Fruit fly (Drosophila melanogaster) whole organism, adult: ENCODE results near the gene CG4053.

ENCODE experiments used
- CG11617 ChIP-seq: fragments of 200-800 bp; sonication (Bioruptor generic); optimal IDR thresholded peaks from 2 replicates; lab custom pipeline; 2017; ENCODE audit warnings: mild to moderate bottlenecking, missing biosample characterization, missing genetic modification reagents, missing genetic modification characterization
- CG7045 ChIP-seq: fragments of 200-800 bp; sonication (Bioruptor generic); optimal IDR thresholded peaks from 2 replicates; lab custom pipeline; 2017; ENCODE audit warnings: missing biosample characterization, mild to moderate bottlenecking, missing genetic modification characterization
- bab1 ChIP-seq: fragments of 200-800 bp; sonication (Bioruptor generic); optimal IDR thresholded peaks from 3 replicates; lab custom pipeline; 2019; ENCODE audit warnings: missing biosample characterization, mild to moderate bottlenecking, missing genetic modification characterization, moderate library complexity
- cnc ChIP-seq, 2 experiments: fragments of >200 bp; optimal IDR thresholded peaks; 2 replicates each; lab custom pipeline; 2017
- kay ChIP-seq: fragments of 200-800 bp; sonication (Bioruptor generic); peaks from one replicate; lab custom pipeline; 2016; ENCODE audit warnings: missing biosample characterization, missing genetic modification characterization, borderline replicate concordance
- pad ChIP-seq: fragments of 200-800 bp; sonication (Bioruptor generic); optimal IDR thresholded peaks from 3 replicates; lab custom pipeline; 2017; ENCODE audit warnings: missing biosample characterization, missing genetic modification characterization, mild to moderate bottlenecking, moderate library complexity, missing genetic modification reagents
- tj ChIP-seq: fragments of 200-800 bp; sonication (Bioruptor generic); optimal IDR thresholded peaks from 3 replicates; lab custom pipeline; 2017; ENCODE audit warnings: missing biosample characterization, mild to moderate bottlenecking, missing genetic modification characterization, moderate library complexity
- toe ChIP-seq: fragments of 200-800 bp; sonication (Bioruptor generic); optimal IDR thresholded peaks from 2 replicates; lab custom pipeline; 2016; ENCODE audit warnings: missing biosample characterization, missing genetic modification characterization

dm6 chr3R:17085029-17085807, 46.8 kb downstream of the CG4053 start, which contains the start of gene GckIII:
- no peak for TF ChIP-seq cnc (optimal IDR thresholded peaks at IDR 0.05; lab: Kevin White, UChicago)
- no peak for TF ChIP-seq CG7045 (GFP tag; lab: Kevin White, UChicago)
- no peak for TF ChIP-seq pad (GFP tag; lab: Kevin White, UChicago)
- TF ChIP-seq tj (GFP tag; lab: Kevin White, UChicago) = no peak
- no peak for TF ChIP-seq toe (GFP tag; lab: Kevin White, UChicago)
- no peak for TF ChIP-seq CG11617 (GFP tag; lab: Kevin White, UChicago)
- no peak for TF ChIP-seq kay
- TF ChIP-seq bab1 = no peak
